Worm (Caenorhabditis elegans) whole organism, mixed stage, embryonic: Measurements from ENCODE around the gene F53A9.1.

Experiments
- blmp-1 ChIP-seq: fragments of 150-350 bp; optimal IDR thresholded peaks from 2 replicates; lab custom pipeline; 2014; ENCODE audit warnings: missing biosample characterization, missing genetic modification characterization
- ces-1 ChIP-seq: fragments of 150-350 bp; optimal IDR thresholded peaks from 2 replicates; lab custom pipeline; 2014; ENCODE audit warnings: missing biosample characterization, missing genetic modification reagents, missing genetic modification characterization
- elt-3 ChIP-seq: fragments of 150-350 bp; optimal IDR thresholded peaks from 2 replicates; lab custom pipeline; 2014; ENCODE audit warnings: missing biosample characterization, missing genetic modification characterization
- lsy-2 ChIP-seq: fragments of 150-350 bp; optimal IDR thresholded peaks from 2 replicates; lab custom pipeline; 2014; ENCODE audit warnings: missing biosample characterization, missing genetic modification characterization
- snpc-4 ChIP-seq: fragments of 150-350 bp; optimal IDR thresholded peaks from 2 replicates; lab custom pipeline; 2014; ENCODE audit warnings: missing biosample characterization, missing genetic modification characterization
- tbx-8 ChIP-seq: fragments of 200-800 bp; sonication (Bioruptor generic); optimal IDR thresholded peaks from 2 replicates; lab custom pipeline; 2018; ENCODE audit warnings: mild to moderate bottlenecking, missing genetic modification characterization, moderate library complexity, missing compliant biosample characterization
- unc-62 ChIP-seq: fragments of 150-350 bp; optimal IDR thresholded peaks from 2 replicates; lab custom pipeline; 2014; ENCODE audit warnings: missing biosample characterization, missing genetic modification reagents, missing genetic modification characterization

ce11 chrX:8755987-8756386 lies 44.6 kb downstream of the F53A9.1 start:
- TF ChIP-seq snpc-4 (no peak), tbx-8 (GFP tag; lab: Kevin White, UChicago) (no peak), ces-1 (GFP tag; lab: Kevin White, UChicago) (no peak), lsy-2 (tag; lab: Kevin White, UChicago) (no peak), unc-62 (GFP tag; lab: Kevin White, UChicago) (no peak), elt-3 (tag; lab: Kevin White, UChicago) (no peak), blmp-1 (tag; lab: Kevin White, UChicago) (no peak)
